Worm (Caenorhabditis elegans): ENCODE data around the gene cpt-2.

DNA sequence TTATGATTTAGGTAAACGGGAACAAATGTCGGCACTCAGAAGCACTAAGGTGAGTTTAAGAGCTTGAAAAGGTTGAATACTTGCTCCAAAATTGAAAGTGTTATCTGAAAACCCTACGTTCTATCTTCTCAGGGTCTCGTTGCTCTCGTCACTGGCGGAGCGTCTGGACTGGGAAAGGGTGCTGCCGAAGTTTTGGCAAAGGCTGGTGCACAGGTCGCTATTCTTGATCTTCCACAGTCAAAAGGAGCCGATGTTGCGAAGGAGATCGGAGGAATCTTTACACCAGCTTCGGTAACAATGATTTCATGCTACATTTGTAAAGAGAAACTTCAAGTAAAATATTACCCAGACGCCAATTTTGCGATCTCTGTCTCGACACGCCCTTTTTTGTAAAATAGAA, 48.2 kb upstream of the cpt-2 start, which contains the start of gene ard-1:
- TF ChIP-seq unc-86 (tag; optimal IDR thresholded peaks at IDR 0.05), result no peak
- TF ChIP-seq ets-4 (tag; optimal IDR thresholded peaks at IDR 0.05), result no peak
- TF ChIP-seq hlh-13 (GFP tag; optimal IDR thresholded peaks at IDR 0.05), result no peak
- no peak for TF ChIP-seq C08G9.2 (tag; optimal IDR thresholded peaks at IDR 0.05)
- no peak for TF ChIP-seq gmeb-2 (tag; optimal IDR thresholded peaks at IDR 0.05)
- TF ChIP-seq ama-1 (optimal IDR thresholded peaks at IDR 0.05), result no peak
- TF ChIP-seq sox-4 (tag; optimal IDR thresholded peaks at IDR 0.05), result no peak
- no peak for TF ChIP-seq unc-55 (GFP tag; optimal IDR thresholded peaks at IDR 0.05)
- TF ChIP-seq fkh-10 (GFP tag; optimal IDR thresholded peaks at IDR 0.05), result no peak
- no peak for TF ChIP-seq lin-11 (tag; optimal IDR thresholded peaks at IDR 0.05)
